Worm (Caenorhabditis elegans) whole organism, L2 larva: Measurements from ENCODE around the gene ZC449.2.
A peak's percentile ranks its signal among the peaks of the same experiment; 100 is the strongest.

Experiments
- C34F6.9 ChIP-seq: fragments of 150-350 bp; optimal IDR thresholded peaks from 2 replicates; lab custom pipeline; 2014; ENCODE audit warnings: missing biosample characterization, missing genetic modification characterization
- F13H6.1 ChIP-seq: sonication (generic microtip); optimal IDR thresholded peaks from 2 replicates; lab custom pipeline; 2016; ENCODE audit warnings: missing genetic modification characterization, missing compliant biosample characterization
- R02D3.7 ChIP-seq: fragments of 150-350 bp; optimal IDR thresholded peaks from 2 replicates; lab custom pipeline; 2014; ENCODE audit warnings: missing biosample characterization, missing genetic modification characterization
- Y55F3AM.14 ChIP-seq: fragments of 200-800 bp; sonication (Bioruptor generic); optimal IDR thresholded peaks from 2 replicates; lab custom pipeline; 2018; ENCODE audit warnings: mild to moderate bottlenecking, missing genetic modification characterization, missing compliant biosample characterization
- ZK546.5 ChIP-seq: sonication (generic microtip); optimal IDR thresholded peaks from 2 replicates; lab custom pipeline; 2017; ENCODE audit warnings: missing biosample characterization, missing genetic modification characterization
- alr-1 ChIP-seq: fragments of 150-350 bp; optimal IDR thresholded peaks from 2 replicates; lab custom pipeline; 2014; ENCODE audit warnings: missing biosample characterization, missing genetic modification characterization
- ama-1 ChIP-seq: fragments of 150-350 bp; optimal IDR thresholded peaks from 2 replicates; lab custom pipeline; 2018; ENCODE audit warnings: inconsistent platforms
- blmp-1 ChIP-seq: sonication (generic microtip); optimal IDR thresholded peaks from 2 replicates; lab custom pipeline; 2017; ENCODE audit warnings: missing genetic modification characterization, mild to moderate bottlenecking, missing compliant biosample characterization, antibody characterized with exemption, moderate library complexity; ENCODE audit not compliant: insufficient read depth
- ceh-16 ChIP-seq: fragments of 150-350 bp; optimal IDR thresholded peaks from 2 replicates; lab custom pipeline; 2014; ENCODE audit warnings: missing biosample characterization, missing genetic modification characterization
- ceh-82 ChIP-seq: fragments of 150-350 bp; optimal IDR thresholded peaks from 2 replicates; lab custom pipeline; 2014; ENCODE audit warnings: missing biosample characterization, missing genetic modification characterization
- crh-2 ChIP-seq: sonication (generic microtip); optimal IDR thresholded peaks from 2 replicates; lab custom pipeline; 2017; ENCODE audit warnings: missing biosample characterization, missing genetic modification characterization
- elt-1 ChIP-seq: fragments of 150-350 bp; optimal IDR thresholded peaks from 2 replicates; lab custom pipeline; 2014; ENCODE audit warnings: missing biosample characterization, missing genetic modification characterization
- elt-3 ChIP-seq: sonication (generic microtip); optimal IDR thresholded peaks from 2 replicates; lab custom pipeline; 2017; ENCODE audit warnings: missing biosample characterization, missing genetic modification characterization
- fos-1 ChIP-seq: fragments of 150-350 bp; optimal IDR thresholded peaks from 2 replicates; lab custom pipeline; 2014; ENCODE audit warnings: missing biosample characterization, missing genetic modification characterization
- gmeb-1 ChIP-seq: fragments of 150-350 bp; optimal IDR thresholded peaks from 2 replicates; lab custom pipeline; 2014; ENCODE audit warnings: missing biosample characterization, missing genetic modification characterization
- lin-11 ChIP-seq: fragments of 150-350 bp; sonication (generic microtip); optimal IDR thresholded peaks from 2 replicates; lab custom pipeline; 2014; ENCODE audit warnings: missing biosample characterization, missing genetic modification characterization, inconsistent platforms, mixed read lengths
- lin-13 ChIP-seq: fragments of 150-350 bp; optimal IDR thresholded peaks from 2 replicates; lab custom pipeline; 2014; ENCODE audit warnings: missing biosample characterization, missing genetic modification reagents, missing genetic modification characterization
- lin-39 ChIP-seq: fragments of 150-350 bp; optimal IDR thresholded peaks from 2 replicates; lab custom pipeline; 2014; ENCODE audit warnings: missing biosample characterization, missing genetic modification reagents, missing genetic modification characterization
- lsy-2 ChIP-seq, 2 experiments: fragments of 150-350 bp in 1 of 2; sonication (generic microtip) in 1 of 2; optimal IDR thresholded peaks; 2 replicates each; lab custom pipeline; 2014 to 2017; ENCODE audit warnings: missing biosample characterization in 2 of 2, missing genetic modification characterization in 2 of 2
- mbf-1 ChIP-seq: sonication (generic microtip); optimal IDR thresholded peaks from 2 replicates; lab custom pipeline; 2017; ENCODE audit warnings: missing biosample characterization, missing genetic modification characterization
- mdl-1 ChIP-seq, 2 experiments: fragments of 150-350 bp in 1 of 2; sonication (generic microtip) in 1 of 2; optimal IDR thresholded peaks; 2 replicates each; lab custom pipeline; 2017; ENCODE audit warnings: missing biosample characterization in 2 of 2, missing genetic modification characterization in 2 of 2
- nhr-10 ChIP-seq: sonication (generic microtip); optimal IDR thresholded peaks from 2 replicates; lab custom pipeline; 2017; ENCODE audit warnings: missing biosample characterization, missing genetic modification characterization
- nhr-11 ChIP-seq: fragments of 150-350 bp; optimal IDR thresholded peaks from 2 replicates; lab custom pipeline; 2014; ENCODE audit warnings: missing biosample characterization, missing genetic modification characterization
- nhr-129 ChIP-seq: fragments of 150-350 bp; optimal IDR thresholded peaks from 2 replicates; lab custom pipeline; 2014; ENCODE audit warnings: missing biosample characterization, missing genetic modification characterization
- nhr-21 ChIP-seq: fragments of 150-350 bp; optimal IDR thresholded peaks from 2 replicates; lab custom pipeline; 2014; ENCODE audit warnings: missing biosample characterization, missing genetic modification characterization
- nhr-23 ChIP-seq: fragments of 150-350 bp; optimal IDR thresholded peaks from 2 replicates; lab custom pipeline; 2014; ENCODE audit warnings: missing biosample characterization, missing genetic modification reagents, missing genetic modification characterization
- nhr-25 ChIP-seq: fragments of 150-350 bp; sonication (generic microtip); optimal IDR thresholded peaks from 3 replicates; lab custom pipeline; 2014; ENCODE audit warnings: missing biosample characterization, missing genetic modification characterization
- nhr-6 ChIP-seq: fragments of 150-350 bp; optimal IDR thresholded peaks from 2 replicates; lab custom pipeline; 2014; ENCODE audit warnings: missing biosample characterization, missing genetic modification characterization
- nhr-77 ChIP-seq: fragments of 150-350 bp; optimal IDR thresholded peaks from 2 replicates; lab custom pipeline; 2014; ENCODE audit warnings: missing biosample characterization, missing genetic modification characterization
- peb-1 ChIP-seq: fragments of 150-350 bp; optimal IDR thresholded peaks from 2 replicates; lab custom pipeline; 2014; ENCODE audit warnings: missing biosample characterization, missing genetic modification characterization
- sem-4 ChIP-seq: fragments of 150-350 bp; optimal IDR thresholded peaks from 2 replicates; lab custom pipeline; 2014; ENCODE audit warnings: missing biosample characterization, missing genetic modification reagents, missing genetic modification characterization
- sma-3 ChIP-seq: sonication (generic microtip); optimal IDR thresholded peaks from 2 replicates; lab custom pipeline; 2016; ENCODE audit warnings: missing genetic modification reagents, missing genetic modification characterization, missing compliant biosample characterization
- sma-9 ChIP-seq, 2 experiments: fragments of 150-350 bp in 1 of 2; sonication (generic microtip) in 1 of 2; optimal IDR thresholded peaks; 2 replicates each; lab custom pipeline; 2014 to 2016; ENCODE audit warnings: missing genetic modification characterization in 2 of 2, mild to moderate bottlenecking in 1 of 2, missing biosample characterization in 1 of 2, missing compliant biosample characterization in 1 of 2, missing genetic modification reagents in 1 of 2, moderate library complexity in 1 of 2
- unc-55 ChIP-seq: fragments of 150-350 bp; sonication (generic microtip); optimal IDR thresholded peaks from 3 replicates; lab custom pipeline; 2014; ENCODE audit warnings: missing biosample characterization, missing genetic modification reagents, missing genetic modification characterization
- unc-62 ChIP-seq: fragments of 150-350 bp; optimal IDR thresholded peaks from 2 replicates; lab custom pipeline; 2014; ENCODE audit warnings: missing biosample characterization, missing genetic modification reagents, missing genetic modification characterization
- zag-1 ChIP-seq: fragments of 150-350 bp; optimal IDR thresholded peaks from 2 replicates; lab custom pipeline; 2014; ENCODE audit warnings: missing biosample characterization, missing genetic modification characterization
- ztf-1 ChIP-seq: fragments of 200-800 bp; sonication (Bioruptor generic); conservative IDR thresholded peaks from 2 replicates; pipeline ENCODE4 v1.3.6; 2022; ENCODE audit warnings: missing genetic modification characterization, missing compliant biosample characterization
- ztf-4 ChIP-seq: fragments of 150-350 bp; optimal IDR thresholded peaks from 2 replicates; lab custom pipeline; 2014; ENCODE audit warnings: missing biosample characterization, missing genetic modification characterization

ZC449.2 gene

DNA sequence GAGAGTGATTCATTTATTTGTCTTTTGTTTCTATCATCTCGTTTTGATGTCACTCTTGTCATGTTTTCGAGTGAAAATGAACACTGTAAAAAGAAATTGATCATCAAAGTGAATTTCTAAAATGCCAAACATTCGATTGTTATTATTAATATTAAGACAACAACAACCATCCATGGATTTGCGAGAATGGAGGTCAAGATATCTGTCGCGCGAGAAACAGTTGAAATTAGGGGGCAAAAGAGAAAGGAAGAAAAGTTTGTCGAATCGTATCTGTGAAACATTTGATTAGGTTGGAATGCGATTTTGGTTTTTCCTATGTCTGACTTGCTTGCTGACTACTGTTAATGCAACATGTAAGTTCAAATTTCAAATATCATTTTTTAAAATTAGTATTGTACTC lies at the start of gene ZC449.2:
Gene ZC449.2 (plus strand): TSS at position 290 of the 400 bp plus-strand sequence.
- TF ChIP-seq F13H6.1 (tag; lab: Kevin White, UChicago) (no peak), ztf-1 (GFP tag; lab: Robert Waterston, UW) (no peak), lin-11 (no peak), ceh-82 (tag; lab: Kevin White, UChicago) (no peak), lin-39 (no peak), nhr-129 (tag; lab: Kevin White, UChicago) (no peak), unc-62 (GFP tag; lab: Kevin White, UChicago) (no peak), lsy-2 (tag; optimal IDR thresholded peaks at IDR 0.05; lab: Kevin White, UChicago) (no peak), ztf-4 (tag; lab: Kevin White, UChicago) (no peak), nhr-10 (tag; lab: Kevin White, UChicago) (no peak), nhr-6 (tag; lab: Kevin White, UChicago) (no peak), nhr-23 (tag; lab: Kevin White, UChicago) (no peak), mdl-1 (tag; optimal IDR thresholded peaks at IDR 0.05; lab: Kevin White, UChicago) (no peak), ZK546.5 (tag; lab: Kevin White, UChicago) (no peak), zag-1 (tag; lab: Kevin White, UChicago) (no peak), ceh-16 (no peak), Y55F3AM.14 (GFP tag; lab: Kevin White, UChicago) (no peak), mbf-1 (tag; lab: Kevin White, UChicago) (no peak), R02D3.7 (tag; lab: Kevin White, UChicago) (no peak), sem-4 (tag; lab: Kevin White, UChicago) (no peak)

DNA sequence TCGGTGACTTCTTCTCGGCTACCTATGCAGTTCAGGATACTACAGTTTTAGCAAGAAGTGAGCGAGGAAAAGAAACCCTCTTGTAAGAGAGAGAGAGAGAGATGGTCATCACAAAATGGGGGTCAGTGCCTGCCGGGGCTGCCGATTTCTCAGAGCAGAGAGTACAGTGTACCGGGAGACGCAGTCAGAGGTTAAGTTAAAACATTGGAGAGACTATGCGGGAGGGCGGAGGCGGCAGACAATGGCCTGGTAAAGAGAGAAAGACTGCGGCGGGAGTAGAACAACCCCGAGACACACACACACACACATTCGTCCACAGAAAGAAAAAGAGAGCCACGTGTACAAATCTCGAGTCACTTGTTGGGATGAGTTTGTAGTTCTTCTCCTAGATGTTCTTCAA lies 49.7 kb upstream of the ZC449.2 start:
- TF ChIP-seq sma-3 (GFP tag; lab: Kevin White, UChicago) (peak; percentile 2), crh-2 (tag; lab: Kevin White, UChicago) (peak; percentile 74), blmp-1 (tag; lab: Kevin White, UChicago) (peak; percentile 41), lsy-2 (tag; optimal IDR thresholded peaks at IDR 0.05; lab: Kevin White, UChicago) (peak; percentile 2 to 40), mdl-1 (tag; optimal IDR thresholded peaks at IDR 0.05; lab: Kevin White, UChicago) (peak in 1 of 2 experiments; percentile 74), nhr-6 (tag; lab: Kevin White, UChicago) (no peak), lin-13 (GFP tag; lab: Kevin White, UChicago) (no peak), nhr-129 (tag; lab: Kevin White, UChicago) (peak; percentile 84), nhr-25 (tag; lab: Kevin White, UChicago) (peak; percentile 51), elt-3 (tag; lab: Kevin White, UChicago) (no peak), peb-1 (tag; lab: Kevin White, UChicago) (peak; percentile 54), sma-9 (GFP tag; optimal IDR thresholded peaks at IDR 0.05; lab: Kevin White, UChicago) (peak; percentile 41), sma-9 (tag; optimal IDR thresholded peaks at IDR 0.05; lab: Kevin White, UChicago) (no peak), mbf-1 (tag; lab: Kevin White, UChicago) (no peak), lin-39 (no peak), F13H6.1 (tag; lab: Kevin White, UChicago) (peak; percentile 79), nhr-11 (tag; lab: Kevin White, UChicago) (peak; percentile 48), C34F6.9 (tag; lab: Kevin White, UChicago) (peak; percentile 27), ceh-16 (peak; percentile 34), fos-1 (tag; lab: Kevin White, UChicago) (peak; percentile 36), nhr-77 (tag; lab: Kevin White, UChicago) (no peak), elt-1 (tag; lab: Kevin White, UChicago) (no peak), alr-1 (no peak), ztf-4 (tag; lab: Kevin White, UChicago) (no peak), nhr-21 (tag; lab: Kevin White, UChicago) (no peak), sem-4 (tag; lab: Kevin White, UChicago) (peak; percentile 40), gmeb-1 (tag; lab: Kevin White, UChicago) (no peak)

DNA sequence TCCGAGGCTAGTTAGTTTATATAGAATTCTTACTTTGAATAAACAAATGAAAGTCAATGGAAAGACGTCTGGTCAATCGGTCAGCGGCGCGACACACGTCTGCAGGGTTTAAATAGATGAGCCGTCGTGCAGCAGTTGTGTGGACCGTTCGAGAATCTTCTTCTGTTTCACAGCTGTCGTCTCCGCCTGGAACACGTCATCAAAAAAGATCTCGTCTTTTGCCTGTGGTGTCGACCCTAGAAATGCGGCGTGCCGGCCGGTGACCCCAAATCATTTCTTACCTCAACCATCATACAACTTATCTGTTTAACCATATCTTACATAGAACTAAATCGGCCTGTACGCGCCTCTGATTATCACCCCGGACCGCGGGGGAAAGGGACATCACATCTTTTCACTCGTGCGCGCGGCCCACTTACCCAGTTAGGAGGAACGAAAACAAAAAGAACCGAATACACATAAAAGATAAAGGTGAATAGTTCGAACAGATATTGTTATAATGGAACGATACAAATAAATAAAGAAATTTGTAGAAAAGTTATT lies 49.0 kb upstream of the ZC449.2 start:
- peak; percentile 33 for TF ChIP-seq F13H6.1 (tag; lab: Kevin White, UChicago)
- TF ChIP-seq blmp-1 (tag; lab: Kevin White, UChicago): peak; percentile 15
- no peak for TF ChIP-seq mbf-1 (tag; lab: Kevin White, UChicago)
- TF ChIP-seq nhr-21 (tag; lab: Kevin White, UChicago): peak; percentile 9
- no peak for TF ChIP-seq zag-1 (tag; lab: Kevin White, UChicago)
- peak; percentile 28 for TF ChIP-seq sma-3 (GFP tag; lab: Kevin White, UChicago)
- TF ChIP-seq nhr-129 (tag; lab: Kevin White, UChicago): no peak
- TF ChIP-seq sma-9 (GFP tag; optimal IDR thresholded peaks at IDR 0.05; lab: Kevin White, UChicago): peak; percentile 40
- TF ChIP-seq sma-9 (tag; optimal IDR thresholded peaks at IDR 0.05; lab: Kevin White, UChicago): no peak
- no peak for TF ChIP-seq nhr-25 (tag; lab: Kevin White, UChicago)
- no peak for TF ChIP-seq ama-1
- no peak for TF ChIP-seq unc-55
